Worm (Caenorhabditis elegans): ENCODE results near the gene K01A6.7.

ce11 chrIV:11765507-11765906 is 27.1 kb upstream of the K01A6.7 start:
- TF ChIP-seq ztf-29 (GFP tag; IDR thresholded peaks at IDR 0.05) (no peak), ztf-23 (GFP tag; IDR thresholded peaks at IDR 0.05) (no peak), med-1 (GFP tag; optimal IDR thresholded peaks at IDR 0.05; ENCODE audit: insufficient read depth) (no peak)

All from whole organism, midembryonic.